Worm (Caenorhabditis elegans) whole organism, L1 larva: Measurements from ENCODE around the gene F22D3.4.

ENCODE experiments used
- C34B4.2 ChIP-seq: sonication (generic microtip); optimal IDR thresholded peaks from 2 replicates; lab custom pipeline; 2017; ENCODE audit warnings: mild to moderate bottlenecking, missing genetic modification characterization, missing compliant biosample characterization
- blmp-1 ChIP-seq: fragments of 150-350 bp; optimal IDR thresholded peaks from 2 replicates; lab custom pipeline; 2014; ENCODE audit warnings: missing biosample characterization, missing genetic modification characterization
- ceh-88 ChIP-seq: fragments of 200-800 bp; sonication (Bioruptor generic); IDR thresholded peaks from 2 replicates; pipeline ENCODE4 v1.3.6; 2022; ENCODE audit warnings: missing genetic modification characterization, missing compliant biosample characterization
- ceh-90 ChIP-seq: sonication (generic microtip); optimal IDR thresholded peaks from 2 replicates; lab custom pipeline; 2016; ENCODE audit warnings: missing genetic modification characterization, missing compliant biosample characterization
- efl-1 ChIP-seq, 4 experiments: fragments of 150-350 bp; optimal IDR thresholded peaks in 3 of 4; peaks in 1 of 4; 1 replicate in 1 of 4; 2 replicates in 3 of 4; lab custom pipeline; 2014; ENCODE audit warnings: missing biosample characterization in 2 of 4, missing genetic modification characterization in 2 of 4, missing genetic modification reagents in 2 of 4
- efl-3 ChIP-seq: fragments of 200-800 bp; sonication (Bioruptor generic); optimal IDR thresholded peaks from 2 replicates; lab custom pipeline; 2018; ENCODE audit warnings: mild to moderate bottlenecking, missing genetic modification characterization, missing compliant biosample characterization
- elt-3 ChIP-seq, 6 experiments: fragments of 150-350 bp in 1 of 6; sonication (generic microtip); optimal IDR thresholded peaks; 2 replicates each; lab custom pipeline; 2017 to 2018; ENCODE audit warnings: missing biosample characterization in 6 of 6, missing genetic modification characterization in 6 of 6, inconsistent platforms in 1 of 6
- ets-5 ChIP-seq: fragments of 200-800 bp; sonication (Bioruptor generic); IDR thresholded peaks from 2 replicates; pipeline ENCODE4 v1.3.6; 2022; ENCODE audit warnings: missing genetic modification characterization, missing compliant biosample characterization
- fkh-4 ChIP-seq: sonication (generic microtip); optimal IDR thresholded peaks from 2 replicates; lab custom pipeline; 2016; ENCODE audit warnings: missing compliant biosample characterization, missing genetic modification characterization, borderline replicate concordance
- fkh-8 ChIP-seq: sonication (generic microtip); optimal IDR thresholded peaks from 2 replicates; lab custom pipeline; 2016; ENCODE audit warnings: mild to moderate bottlenecking, missing genetic modification characterization, missing compliant biosample characterization
- hlh-17 ChIP-seq: fragments of 200-800 bp; sonication (Bioruptor generic); optimal IDR thresholded peaks from 2 replicates; lab custom pipeline; 2018; ENCODE audit warnings: missing genetic modification characterization, mild to moderate bottlenecking, missing compliant biosample characterization, moderate library complexity, borderline replicate concordance
- hlh-4 ChIP-seq: sonication (generic microtip); optimal IDR thresholded peaks from 2 replicates; lab custom pipeline; 2016; ENCODE audit warnings: mild to moderate bottlenecking, missing genetic modification characterization, missing compliant biosample characterization
- irx-1 ChIP-seq: sonication (generic microtip); optimal IDR thresholded peaks from 2 replicates; lab custom pipeline; 2016; ENCODE audit warnings: missing genetic modification characterization, missing compliant biosample characterization
- lin-13 ChIP-seq: fragments of 150-350 bp; optimal IDR thresholded peaks from 2 replicates; lab custom pipeline; 2014; ENCODE audit warnings: missing biosample characterization, missing genetic modification reagents, missing genetic modification characterization
- lin-15B ChIP-seq: fragments of 150-350 bp; sonication (generic microtip); optimal IDR thresholded peaks from 3 replicates; lab custom pipeline; 2014; ENCODE audit warnings: missing biosample characterization, missing genetic modification characterization
- lsy-2 ChIP-seq, 2 experiments: fragments of 150-350 bp; optimal IDR thresholded peaks; 2 replicates each; lab custom pipeline; 2014; ENCODE audit warnings: missing biosample characterization in 2 of 2, missing genetic modification characterization in 2 of 2
- mdl-1 ChIP-seq, 2 experiments: fragments of 150-350 bp; optimal IDR thresholded peaks; 2 replicates each; lab custom pipeline; 2014 to 2017; ENCODE audit warnings: missing biosample characterization in 2 of 2, missing genetic modification characterization in 2 of 2, inconsistent platforms in 1 of 2
- mef-2 ChIP-seq: fragments of 150-350 bp; optimal IDR thresholded peaks from 2 replicates; lab custom pipeline; 2014; ENCODE audit warnings: missing biosample characterization, missing genetic modification characterization
- mep-1 ChIP-seq: fragments of 150-350 bp; optimal IDR thresholded peaks from 2 replicates; lab custom pipeline; 2014; ENCODE audit warnings: missing biosample characterization, missing genetic modification characterization
- nhr-11 ChIP-seq: fragments of 150-350 bp; optimal IDR thresholded peaks from 2 replicates; lab custom pipeline; 2014; ENCODE audit warnings: missing biosample characterization, missing genetic modification characterization
- nhr-237 ChIP-seq: fragments of 150-350 bp; optimal IDR thresholded peaks from 2 replicates; lab custom pipeline; 2014; ENCODE audit warnings: missing biosample characterization, missing genetic modification characterization
- nhr-28 ChIP-seq: fragments of 150-350 bp; optimal IDR thresholded peaks from 2 replicates; lab custom pipeline; 2014; ENCODE audit warnings: missing biosample characterization, missing genetic modification characterization
- nhr-47 ChIP-seq: sonication (generic microtip); optimal IDR thresholded peaks from 2 replicates; lab custom pipeline; 2016; ENCODE audit warnings: mild to moderate bottlenecking, missing genetic modification characterization, moderate library complexity, missing compliant biosample characterization
- nhr-71 ChIP-seq: sonication (generic microtip); optimal IDR thresholded peaks from 2 replicates; lab custom pipeline; 2016; ENCODE audit warnings: mild to moderate bottlenecking, missing genetic modification characterization, moderate library complexity, missing compliant biosample characterization
- nhr-77 ChIP-seq: fragments of 150-350 bp; optimal IDR thresholded peaks from 2 replicates; lab custom pipeline; 2014; ENCODE audit warnings: missing biosample characterization, missing genetic modification characterization
- nhr-90 ChIP-seq: sonication (generic microtip); optimal IDR thresholded peaks from 2 replicates; lab custom pipeline; 2016; ENCODE audit warnings: mild to moderate bottlenecking, missing genetic modification characterization, missing compliant biosample characterization; ENCODE audit not compliant: poor library complexity
- pqm-1 ChIP-seq: sonication (generic microtip); optimal IDR thresholded peaks from 3 replicates; lab custom pipeline; 2017; ENCODE audit warnings: missing biosample characterization, missing genetic modification characterization
- sox-4 ChIP-seq: sonication (generic microtip); optimal IDR thresholded peaks from 2 replicates; lab custom pipeline; 2016; ENCODE audit warnings: missing genetic modification characterization, missing compliant biosample characterization
- sptf-1 ChIP-seq: fragments of 150-350 bp; optimal IDR thresholded peaks from 2 replicates; lab custom pipeline; 2014; ENCODE audit warnings: missing biosample characterization, missing genetic modification characterization
- swsn-7 ChIP-seq: sonication (generic microtip); optimal IDR thresholded peaks from 2 replicates; lab custom pipeline; 2016; ENCODE audit warnings: missing genetic modification characterization, missing compliant biosample characterization
- tlp-1 ChIP-seq: fragments of 150-350 bp; optimal IDR thresholded peaks from 2 replicates; lab custom pipeline; 2014; ENCODE audit warnings: missing biosample characterization, missing genetic modification characterization
- unc-62 ChIP-seq: fragments of 150-350 bp; optimal IDR thresholded peaks from 2 replicates; lab custom pipeline; 2014; ENCODE audit warnings: missing biosample characterization, missing genetic modification reagents, missing genetic modification characterization
- unc-86 ChIP-seq: sonication (generic microtip); optimal IDR thresholded peaks from 2 replicates; lab custom pipeline; 2016; ENCODE audit warnings: missing genetic modification characterization, missing compliant biosample characterization
- unc-98 ChIP-seq: fragments of 200-800 bp; sonication (Bioruptor generic); IDR thresholded peaks from 2 replicates; pipeline ENCODE4 v1.3.6; 2022; ENCODE audit warnings: missing genetic modification characterization, missing compliant biosample characterization
- zip-4 ChIP-seq: fragments of 200-800 bp; sonication (Bioruptor generic); optimal IDR thresholded peaks from 2 replicates; lab custom pipeline; 2018; ENCODE audit warnings: mild to moderate bottlenecking, missing genetic modification characterization, moderate library complexity, missing compliant biosample characterization

The F22D3.4 gene

ce11 chrII:6898017-6898779 is 29.2 kb downstream of the F22D3.4 start, which contains the start of gene hrpl-1 (continued):
- TF ChIP-seq mdl-1 (tag; optimal IDR thresholded peaks at IDR 0.05; lab: Kevin White, UChicago), result peak in 1 of 2 experiments; percentile 26
- TF ChIP-seq mef-2 (tag; lab: Kevin White, UChicago), result no peak
- TF ChIP-seq nhr-237 (tag; lab: Kevin White, UChicago), result no peak
- TF ChIP-seq ceh-90, result no peak
- no peak for TF ChIP-seq unc-86 (tag; lab: Kevin White, UChicago)
- no peak for TF ChIP-seq fkh-8 (tag; lab: Kevin White, UChicago)
- TF ChIP-seq zip-4, result no peak
- peak; percentile 35 for TF ChIP-seq sox-4 (tag; lab: Kevin White, UChicago)
- TF ChIP-seq pqm-1 (tag; lab: Kevin White, UChicago), result no peak
- TF ChIP-seq nhr-47 (tag; lab: Kevin White, UChicago), result peak; percentile 48
- TF ChIP-seq lin-15B (tag; lab: Kevin White, UChicago), result no peak
- TF ChIP-seq nhr-71, result peak; percentile 58
- TF ChIP-seq lin-13, result no peak
- TF ChIP-seq tlp-1 (tag; lab: Kevin White, UChicago), result no peak
- TF ChIP-seq unc-62 (GFP tag; lab: Kevin White, UChicago), result no peak
- peak; percentile 27 for TF ChIP-seq irx-1
- no peak for TF ChIP-seq efl-3 (GFP tag; lab: Kevin White, UChicago)
- TF ChIP-seq mep-1 (tag; lab: Kevin White, UChicago), result no peak
- no peak for TF ChIP-seq nhr-11 (tag; lab: Kevin White, UChicago)
- TF ChIP-seq nhr-90, result peak; percentile 54
- no peak for TF ChIP-seq hlh-4
- peak in 1 of 2 experiments; percentile 47 for TF ChIP-seq lsy-2 (tag; optimal IDR thresholded peaks at IDR 0.05; lab: Kevin White, UChicago)
- no peak for TF ChIP-seq nhr-77 (tag; lab: Kevin White, UChicago)
- TF ChIP-seq C34B4.2 (tag; lab: Kevin White, UChicago), result no peak
- TF ChIP-seq sptf-1 (tag; lab: Kevin White, UChicago), result no peak
- TF ChIP-seq hlh-17, result no peak
- no peak for TF ChIP-seq nhr-28
- no peak for TF ChIP-seq ceh-88
- TF ChIP-seq swsn-7 (tag; lab: Kevin White, UChicago), result peak; percentile 31
- no peak for TF ChIP-seq elt-3 (tag; optimal IDR thresholded peaks at IDR 0.05; lab: Kevin White, UChicago)
- no peak for TF ChIP-seq unc-98 (GFP tag; lab: Robert Waterston, UW)

- TF ChIP-seq blmp-1 (tag; lab: Kevin White, UChicago) (peak; percentile 19), mep-1 (tag; lab: Kevin White, UChicago) (peak; percentile 5), efl-1 (optimal IDR thresholded peaks at IDR 0.05; lab: Kevin White, UChicago) (no peak), efl-1 (GFP tag; optimal IDR thresholded peaks at IDR 0.05 in 1 of 2; lab: Kevin White, UChicago) (peak in 1 of 2 experiments; percentile 11), ets-5 (GFP tag; lab: Robert Waterston, UW) (no peak)
- TF ChIP-seq, all 84 proteins: peak for 3
Measured at ce11 chrII:6897507-6897906, 29.9 kb downstream of the F22D3.4 start, which contains the start of gene C44B7.11. C44B7.11 (minus strand) TSS chrII:6897540.

ce11 chrII:6893589-6894245 is 33.7 kb downstream of the F22D3.4 start, which contains the start of gene adal-1:
adal-1 (minus strand) TSS chrII:6893639.
- TF ChIP-seq blmp-1 (tag; lab: Kevin White, UChicago), result peak; percentile 43
- peak in 1 of 2 experiments; percentile 37 for TF ChIP-seq lsy-2 (tag; optimal IDR thresholded peaks at IDR 0.05; lab: Kevin White, UChicago)
- TF ChIP-seq efl-1 (optimal IDR thresholded peaks at IDR 0.05; lab: Kevin White, UChicago), result peak in 1 of 2 experiments; percentile 20
- peak in 1 of 2 experiments; percentile 81 for TF ChIP-seq efl-1 (GFP tag; optimal IDR thresholded peaks at IDR 0.05 in 1 of 2; lab: Kevin White, UChicago)
- no peak for TF ChIP-seq fkh-4 (tag; lab: Kevin White, UChicago)
